Fruit fly (Drosophila melanogaster) whole organism, embryonic: ENCODE results near the gene RapGAP1.

Experiments used
- Awh ChIP-seq: fragments of 200-800 bp; sonication (Bioruptor generic); IDR thresholded peaks from 2 replicates; pipeline ENCODE4, ENCODE4 v1.3.6; 2022; ENCODE audit warnings: missing biosample characterization, missing genetic modification characterization
- B-H2 ChIP-seq: fragments of 200-800 bp; sonication (Bioruptor generic); optimal IDR thresholded peaks from 2 replicates; lab custom pipeline; 2018; ENCODE audit warnings: missing biosample characterization, mild to moderate bottlenecking, missing genetic modification characterization
- BtbVII ChIP-seq: fragments of 200-800 bp; sonication (Bioruptor generic); optimal IDR thresholded peaks from 3 replicates; lab custom pipeline; 2017; ENCODE audit warnings: missing biosample characterization, mild to moderate bottlenecking, missing genetic modification characterization
- CG11695 ChIP-seq: fragments of 200-800 bp; sonication (Bioruptor generic); IDR thresholded peaks from 3 replicates; pipeline ENCODE4 v1.3.6; 2022; ENCODE audit warnings: missing biosample characterization, missing genetic modification characterization
- CG12071 ChIP-seq: fragments of 200-800 bp; sonication (Bioruptor generic); optimal IDR thresholded peaks from 3 replicates; lab custom pipeline; 2018; ENCODE audit warnings: missing biosample characterization, mild to moderate bottlenecking, missing genetic modification characterization
- CG13624 ChIP-seq: fragments of 200-800 bp; sonication (Bioruptor generic); optimal IDR thresholded peaks from 2 replicates; lab custom pipeline; 2016; ENCODE audit warnings: missing biosample characterization, missing genetic modification characterization
- CG1603 ChIP-seq: fragments of 200-800 bp; sonication (Bioruptor generic); optimal IDR thresholded peaks from 2 replicates; lab custom pipeline; 2019; ENCODE audit warnings: missing biosample characterization, mild to moderate bottlenecking, missing genetic modification characterization, moderate library complexity
- CG31365 ChIP-seq: fragments of 200-800 bp; sonication (Bioruptor generic); optimal IDR thresholded peaks from 2 replicates; lab custom pipeline; 2018; ENCODE audit warnings: missing biosample characterization, mild to moderate bottlenecking, missing genetic modification characterization
- CG32532 ChIP-seq: fragments of 200-800 bp; sonication (Bioruptor generic); IDR thresholded peaks from 2 replicates; pipeline ENCODE4 v1.3.6; 2022; ENCODE audit warnings: missing biosample characterization, missing genetic modification characterization
- CG34224 ChIP-seq: fragments of 200-800 bp; sonication (Bioruptor generic); IDR thresholded peaks from 3 replicates; pipeline ENCODE4 v1.3.6; 2022; ENCODE audit warnings: missing biosample characterization, missing genetic modification characterization; ENCODE audit not compliant: partially characterized antibody
- CG3995 ChIP-seq: fragments of 200-800 bp; sonication (Bioruptor generic); optimal IDR thresholded peaks from 3 replicates; lab custom pipeline; 2016; ENCODE audit warnings: missing biosample characterization, missing genetic modification characterization
- CG6654 ChIP-seq: fragments of 200-800 bp; sonication (Bioruptor generic); optimal IDR thresholded peaks from 2 replicates; lab custom pipeline; 2017; ENCODE audit warnings: missing biosample characterization, mild to moderate bottlenecking, missing genetic modification characterization
- CG6689 ChIP-seq: fragments of 200-800 bp; sonication (Bioruptor generic); IDR thresholded peaks from 2 replicates; pipeline ENCODE4 v1.3.6; 2022; ENCODE audit warnings: missing biosample characterization, missing genetic modification characterization
- CG6765 ChIP-seq: fragments of 200-800 bp; sonication (Bioruptor generic); optimal IDR thresholded peaks from 3 replicates; lab custom pipeline; 2017; ENCODE audit warnings: missing biosample characterization, mild to moderate bottlenecking, missing genetic modification characterization
- CG7745 ChIP-seq: fragments of 200-800 bp; sonication (Bioruptor generic); optimal IDR thresholded peaks from 2 replicates; lab custom pipeline; 2018; ENCODE audit warnings: missing biosample characterization, mild to moderate bottlenecking, missing genetic modification characterization, moderate library complexity
- CG9932 ChIP-seq: fragments of 200-800 bp; sonication (Bioruptor generic); IDR thresholded peaks from 2 replicates; pipeline ENCODE4 v1.3.6; 2022; ENCODE audit warnings: missing biosample characterization, missing genetic modification characterization
- Drgx ChIP-seq: fragments of 200-800 bp; sonication (Bioruptor generic); IDR thresholded peaks from 2 replicates; pipeline ENCODE4 v1.3.6; 2022; ENCODE audit warnings: missing biosample characterization, missing genetic modification characterization
- Ets65A ChIP-seq: fragments of 200-800 bp; sonication (Bioruptor generic); peaks from one replicate; lab custom pipeline; 2016; ENCODE audit warnings: missing biosample characterization, missing genetic modification characterization
- Gsc ChIP-seq: fragments of 200-800 bp; sonication (Bioruptor generic); IDR thresholded peaks from 2 replicates; pipeline ENCODE4 v1.3.6; 2022; ENCODE audit warnings: missing biosample characterization, missing genetic modification characterization
- Hr78 ChIP-seq, 2 experiments: fragments of 200-800 bp in 1 of 2; fragments of >200 bp in 1 of 2; sonication (Bioruptor generic) in 1 of 2; optimal IDR thresholded peaks; 2 replicates each; lab custom pipeline; 2017 to 2019; ENCODE audit warnings: missing biosample characterization in 2 of 2, missing genetic modification characterization in 2 of 2, mild to moderate bottlenecking in 1 of 2, moderate library complexity in 1 of 2
- Lpt ChIP-seq: fragments of >200 bp; optimal IDR thresholded peaks from 2 replicates; lab custom pipeline; 2018; ENCODE audit warnings: missing biosample characterization, missing genetic modification characterization
- PHDP ChIP-seq: fragments of 200-800 bp; sonication (Bioruptor generic); optimal IDR thresholded peaks from 3 replicates; lab custom pipeline; 2018; ENCODE audit warnings: missing biosample characterization, mild to moderate bottlenecking, missing genetic modification characterization, moderate library complexity
- ase ChIP-seq: fragments of 200-800 bp; sonication (Bioruptor generic); IDR thresholded peaks from 3 replicates; pipeline ENCODE4 v1.3.6; 2022; ENCODE audit warnings: missing biosample characterization, missing genetic modification characterization
- cad ChIP-seq: fragments of >200 bp; optimal IDR thresholded peaks from 2 replicates; lab custom pipeline; 2017; ENCODE audit warnings: missing biosample characterization, missing genetic modification characterization
- cwo ChIP-seq: fragments of 200-800 bp; sonication (Bioruptor generic); optimal IDR thresholded peaks from 3 replicates; lab custom pipeline; 2017; ENCODE audit warnings: missing biosample characterization, missing genetic modification characterization, mild to moderate bottlenecking, moderate library complexity, missing genetic modification reagents
- dysf ChIP-seq: fragments of 200-800 bp; sonication (Bioruptor generic); IDR thresholded peaks from 3 replicates; pipeline ENCODE4 v1.3.6; 2022; ENCODE audit warnings: missing biosample characterization, missing genetic modification characterization
- eve ChIP-seq, 2 experiments: fragments of >200 bp; optimal IDR thresholded peaks; 2 replicates each; lab custom pipeline; 2017; ENCODE audit warnings: missing biosample characterization in 2 of 2, missing genetic modification characterization in 2 of 2
- gfzf ChIP-seq: fragments of 200-800 bp; sonication (Bioruptor generic); optimal IDR thresholded peaks from 2 replicates; lab custom pipeline; 2016; ENCODE audit warnings: missing biosample characterization, mild to moderate bottlenecking, missing genetic modification characterization, moderate library complexity
- gt ChIP-seq: fragments of 200-800 bp; sonication (Bioruptor generic); IDR thresholded peaks from 2 replicates; pipeline ENCODE4 v1.3.6; 2022; ENCODE audit warnings: missing biosample characterization, missing genetic modification characterization
- nom ChIP-seq: fragments of 200-800 bp; sonication (Bioruptor generic); optimal IDR thresholded peaks from 2 replicates; lab custom pipeline; 2017; ENCODE audit warnings: missing biosample characterization, missing genetic modification characterization, mild to moderate bottlenecking, moderate library complexity, missing genetic modification reagents
- pb ChIP-seq: fragments of 200-800 bp; sonication (Bioruptor generic); optimal IDR thresholded peaks from 3 replicates; lab custom pipeline; 2016; ENCODE audit warnings: missing biosample characterization, missing genetic modification characterization
- ssp ChIP-seq: fragments of 200-800 bp; sonication (Bioruptor generic); IDR thresholded peaks from 2 replicates; pipeline ENCODE4 v1.3.6; 2022; ENCODE audit warnings: missing biosample characterization, missing genetic modification characterization
- stc ChIP-seq: fragments of 200-800 bp; sonication (Bioruptor generic); IDR thresholded peaks from 2 replicates; pipeline ENCODE4 v1.3.6; 2022; ENCODE audit warnings: missing biosample characterization, missing genetic modification characterization
- vnd ChIP-seq: fragments of 200-800 bp; sonication (Bioruptor generic); IDR thresholded peaks from 3 replicates; pipeline ENCODE4 v1.3.6; 2022; ENCODE audit warnings: missing biosample characterization, missing genetic modification characterization; ENCODE audit not compliant: partially characterized antibody
- vvl ChIP-seq: fragments of 200-800 bp; sonication (Bioruptor generic); IDR thresholded peaks from 2 replicates; pipeline ENCODE4 v1.3.6; 2022; ENCODE audit warnings: missing biosample characterization, missing genetic modification characterization

RapGAP1 gene

DNA sequence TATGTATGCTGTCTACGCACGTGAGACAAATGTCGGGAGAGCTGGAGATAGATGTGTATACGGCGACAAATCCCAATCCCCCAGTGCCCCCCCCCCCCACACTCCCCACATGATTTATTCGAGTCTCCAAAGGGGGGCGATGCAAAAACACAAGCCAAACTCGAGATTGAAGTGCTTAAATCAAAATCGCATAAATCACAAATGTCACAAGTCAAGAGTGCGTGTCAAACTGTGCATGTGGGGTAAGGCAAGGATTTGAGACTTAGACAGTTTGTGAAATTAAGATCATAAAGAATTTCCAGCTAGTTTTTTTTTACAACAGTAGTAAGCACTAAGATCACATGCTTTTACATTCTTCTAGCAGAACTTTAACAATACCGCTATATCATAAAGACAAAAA lies 74.3 kb downstream of the RapGAP1 start:
- TF ChIP-seq pb (GFP tag; lab: Kevin White, UChicago), result no peak
- TF ChIP-seq stc (GFP tag; lab: Robert Waterston, UW), result no peak
- peak; percentile 65 for TF ChIP-seq cad (GFP tag; lab: Kevin White, UChicago)
- TF ChIP-seq CG1603, result no peak
- TF ChIP-seq B-H2 (GFP tag; lab: Kevin White, UChicago), result no peak
- TF ChIP-seq Lpt (GFP tag; lab: Kevin White, UChicago), result no peak
- peak; percentile 85 for TF ChIP-seq CG6654 (GFP tag; lab: Kevin White, UChicago)
- no peak for TF ChIP-seq gt (GFP tag; lab: Robert Waterston, UW)
- TF ChIP-seq, all 482 proteins: peak for 2

DNA sequence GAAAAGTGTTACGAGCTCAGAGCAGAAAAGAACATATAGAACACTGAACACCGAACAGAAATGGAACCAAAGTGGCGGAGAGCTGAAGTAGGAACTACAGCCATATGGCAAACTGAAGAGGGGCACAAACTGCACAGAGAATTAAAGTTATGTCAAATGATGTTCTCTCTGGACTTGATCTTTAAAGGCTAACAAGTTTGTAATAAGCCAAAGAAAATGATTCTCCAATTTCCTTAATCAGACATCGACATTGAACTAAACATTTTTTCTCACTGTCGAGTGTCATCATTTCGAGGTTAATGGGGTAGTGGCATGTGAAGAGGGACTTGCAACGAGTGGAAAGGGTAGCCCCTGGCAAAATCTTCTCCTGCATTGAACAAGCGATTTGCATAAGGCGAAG lies 75.1 kb downstream of the RapGAP1 start:
- TF ChIP-seq Hr78 (GFP tag; optimal IDR thresholded peaks at IDR 0.05; lab: Kevin White, UChicago) (no peak), Awh (GFP tag; lab: Robert Waterston, UW) (0 out of 2 replicates have a peak, but pooled peaks have one; percentile 14), CG32532 (GFP tag; lab: Robert Waterston, UW) (no peak), CG34224 (GFP tag; lab: Robert Waterston, UW) (no peak), nom (GFP tag; lab: Kevin White, UChicago) (peak; percentile 9), Gsc (GFP tag; lab: Robert Waterston, UW) (no peak), CG12071 (GFP tag; lab: Kevin White, UChicago) (no peak), PHDP (tag; lab: Kevin White, UChicago) (no peak), dysf (GFP tag; lab: Robert Waterston, UW) (peak; percentile 25; the same call in 1 of the 3 replicates), CG11695 (GFP tag; lab: Robert Waterston, UW) (0 out of 3 replicates have a peak, but pooled peaks have one; percentile 6), gfzf (GFP tag; lab: Kevin White, UChicago) (no peak), CG7745 (tag; lab: Kevin White, UChicago) (no peak), Drgx (GFP tag; lab: Robert Waterston, UW) (peak; percentile 44), CG6765 (GFP tag; lab: Kevin White, UChicago) (no peak), CG31365 (no peak)

DNA sequence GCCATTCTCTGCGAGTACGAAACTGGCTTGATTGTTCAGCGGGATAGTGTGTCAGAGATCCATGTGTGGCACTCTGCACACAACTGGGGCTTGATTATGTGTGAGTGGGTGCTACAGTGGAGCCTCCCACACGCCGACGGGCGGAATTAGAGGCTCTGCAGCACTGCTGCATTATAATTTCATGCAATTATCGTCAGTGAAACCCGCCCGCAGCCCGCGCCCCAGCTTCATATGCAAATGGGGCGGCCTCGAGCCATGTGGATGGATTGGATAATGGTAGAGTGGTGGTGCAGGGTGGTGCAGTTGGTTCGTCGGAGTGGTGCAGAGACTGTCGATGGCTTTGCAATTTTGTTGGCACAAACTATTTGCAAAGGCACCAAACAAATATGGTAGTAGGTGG lies 77.0 kb downstream of the RapGAP1 start:
- TF ChIP-seq Ets65A (GFP tag; lab: Kevin White, UChicago) (peak; percentile 21), BtbVII (GFP tag; lab: Kevin White, UChicago) (no peak), vvl (GFP tag; lab: Robert Waterston, UW) (peak; percentile 49), Drgx (GFP tag; lab: Robert Waterston, UW) (0 out of 2 replicates have a peak, but pooled peaks have one; percentile 20), CG9932 (0 out of 2 replicates have a peak, but pooled peaks have one; percentile 17)

DNA sequence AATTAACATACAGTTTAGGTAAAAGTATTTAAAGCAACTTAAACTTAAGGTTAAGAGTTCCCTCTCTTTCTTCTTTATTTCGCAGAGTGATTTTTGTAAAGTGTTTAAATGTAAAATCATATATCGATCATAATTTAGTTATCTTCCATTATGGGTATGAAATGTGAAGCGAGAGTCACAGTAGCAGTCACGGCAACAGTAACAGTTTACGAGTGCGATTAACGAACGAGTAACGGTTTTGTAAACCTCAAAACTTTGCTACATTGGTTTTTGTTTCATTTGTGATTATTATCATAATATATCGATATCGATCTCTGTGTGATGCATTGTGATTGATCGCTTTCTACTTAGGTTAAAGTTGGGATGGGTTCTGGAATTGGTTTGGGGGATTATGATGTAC lies 80.6 kb downstream of the RapGAP1 start:
- TF ChIP-seq eve (GFP tag; optimal IDR thresholded peaks at IDR 0.05; lab: Kevin White, UChicago) (peak in 1 of 2 experiments; percentile 20), ssp (GFP tag; lab: Robert Waterston, UW) (no peak), CG3995 (peak; percentile 91), CG13624 (GFP tag; lab: Kevin White, UChicago) (no peak)
- TF ChIP-seq, all 482 proteins: peak for 2

DNA sequence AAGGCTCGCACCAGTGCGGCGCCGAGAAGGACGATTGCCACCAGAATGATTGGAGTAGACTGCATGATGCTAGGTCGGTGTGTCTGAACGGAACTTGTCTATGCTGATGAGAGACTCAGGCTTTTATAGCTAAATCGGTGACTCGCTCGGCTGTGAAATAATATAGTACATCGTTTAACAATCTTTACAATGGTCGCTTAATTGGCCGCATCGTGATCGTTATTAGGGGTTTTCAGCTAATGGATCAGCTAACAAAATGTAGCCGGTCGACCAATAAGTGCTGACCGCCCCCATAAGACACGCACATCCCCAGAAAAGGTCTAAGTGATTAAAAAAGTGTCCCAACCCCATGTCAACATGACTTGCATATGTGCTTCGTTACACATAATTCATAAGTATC lies 81.5 kb downstream of the RapGAP1 start, which contains the start of gene Obp28a:
Obp28a (minus strand) TSS at position 101 of the 400 bp plus-strand sequence.
- TF ChIP-seq cwo (no peak), PHDP (tag; lab: Kevin White, UChicago) (no peak), ase (GFP tag; lab: Robert Waterston, UW) (no peak), CG6689 (GFP tag; lab: Robert Waterston, UW) (no peak), vnd (GFP tag; lab: Robert Waterston, UW) (0 out of 3 replicates have a peak, but pooled peaks have one; percentile 2), nom (GFP tag; lab: Kevin White, UChicago) (no peak)
